Worm (Caenorhabditis elegans): ENCODE data around the gene ccm-3.

- TF ChIP-seq hnd-1 (tag; optimal IDR thresholded peaks at IDR 0.05), result no peak
- TF ChIP-seq hmbx-1 (tag; optimal IDR thresholded peaks at IDR 0.05), result no peak
- TF ChIP-seq ets-7 (tag; optimal IDR thresholded peaks at IDR 0.05), result no peak
- TF ChIP-seq F13C5.2 (tag; optimal IDR thresholded peaks at IDR 0.05), result no peak
- TF ChIP-seq tra-4 (tag; optimal IDR thresholded peaks at IDR 0.05), result no peak
Observed at ce11 chrII:10607238-10607961, at the start of gene ccm-3.
